Worm (Caenorhabditis elegans): Measurements from ENCODE around the gene hyl-2.

The hyl-2 gene

DNA sequence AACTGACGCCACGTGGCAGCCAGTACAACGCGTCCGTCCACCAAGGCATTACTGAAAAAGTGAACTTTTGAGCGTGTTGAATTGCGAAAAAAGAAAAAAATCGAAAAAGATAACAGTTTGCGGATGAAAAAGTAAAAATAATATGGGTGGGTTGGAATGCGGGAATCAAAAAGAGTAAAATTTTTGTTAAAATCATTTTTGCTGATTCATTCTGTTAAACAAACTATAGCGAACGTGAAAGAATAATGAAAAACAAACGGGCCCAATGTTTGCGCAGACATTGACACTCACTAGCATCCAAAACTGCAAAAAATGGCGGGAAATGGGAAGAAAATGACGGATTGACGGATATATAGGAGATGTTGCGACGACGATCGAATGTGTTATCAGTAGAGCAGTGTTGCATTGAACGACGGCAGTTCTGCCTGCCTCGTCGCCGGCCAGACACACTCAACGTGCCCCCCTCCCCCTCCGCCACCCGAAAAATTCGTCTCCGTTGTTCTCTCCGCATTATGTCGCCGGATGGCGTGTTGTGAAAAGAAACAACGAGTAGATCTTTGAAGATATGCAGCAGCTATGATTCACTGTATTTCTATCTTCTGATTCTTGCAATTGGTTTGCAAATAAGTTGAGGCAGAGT, at the start of gene hyl-2 (continued):
- TF ChIP-seq hif-1 (tag; optimal IDR thresholded peaks at IDR 0.05) (no peak), mxl-3 (GFP tag; optimal IDR thresholded peaks at IDR 0.05) (peak; percentile 93), aly-2 (tag; optimal IDR thresholded peaks at IDR 0.05) (no peak), fos-1 (tag; optimal IDR thresholded peaks at IDR 0.05) (no peak), mxl-2 (GFP tag; conservative IDR thresholded peaks at IDR 0.05) (no peak), daf-8 (GFP tag; IDR thresholded peaks at IDR 0.05) (no peak), lin-13 (GFP tag; optimal IDR thresholded peaks at IDR 0.05) (peak; percentile 7), nhr-6 (tag; optimal IDR thresholded peaks at IDR 0.05) (no peak), zfp-2 (tag; optimal IDR thresholded peaks at IDR 0.05) (no peak), ceh-20 (GFP tag; IDR thresholded peaks at IDR 0.05) (0 out of 2 replicates have a peak, but pooled peaks have one; percentile 33), lir-3 (tag; optimal IDR thresholded peaks at IDR 0.05) (no peak), zip-2 (tag; optimal IDR thresholded peaks at IDR 0.05) (no peak), Y105C5A.15 (GFP tag; IDR thresholded peaks at IDR 0.05) (no peak), ZK546.5 (tag; optimal IDR thresholded peaks at IDR 0.05) (no peak), set-16 (GFP tag; IDR thresholded peaks at IDR 0.05) (peak; percentile 51; the same call in 1 of the 2 replicates), saeg-2 (GFP tag; IDR thresholded peaks at IDR 0.05) (no peak), php-3 (GFP tag; IDR thresholded peaks at IDR 0.05) (no peak), T26A8.4 (GFP tag; IDR thresholded peaks at IDR 0.05) (no peak), attf-4 (tag; optimal IDR thresholded peaks at IDR 0.05) (no peak), mep-1 (tag; optimal IDR thresholded peaks at IDR 0.05) (peak; percentile 32), daf-16 (GFP tag; optimal IDR thresholded peaks at IDR 0.05) (no peak), daf-16 (tag; optimal IDR thresholded peaks at IDR 0.05) (no peak), zag-1 (tag; optimal IDR thresholded peaks at IDR 0.05) (no peak), lin-29 (GFP tag; IDR thresholded peaks at IDR 0.05) (no peak), nhr-102 (tag; optimal IDR thresholded peaks at IDR 0.05) (no peak), ceh-44 (GFP tag; IDR thresholded peaks at IDR 0.05) (no peak), mdt-29 (GFP tag; IDR thresholded peaks at IDR 0.05) (0 out of 2 replicates have a peak, but pooled peaks have one; percentile 38), ztf-7 (tag; optimal IDR thresholded peaks at IDR 0.05) (no peak), ctbp-1 (GFP tag; IDR thresholded peaks at IDR 0.05) (peak; percentile 55; the same call in 1 of the 2 replicates), nhr-41 (GFP tag; IDR thresholded peaks at IDR 0.05) (no peak), F10B5.3 (tag; optimal IDR thresholded peaks at IDR 0.05) (no peak), mes-2 (tag; optimal IDR thresholded peaks at IDR 0.05; ENCODE audit: poor library complexity, severe bottlenecking) (peak; percentile 50), lim-7 (GFP tag; IDR thresholded peaks at IDR 0.05) (0 out of 2 replicates have a peak, but pooled peaks have one; percentile 39), lin-39 (tag; optimal IDR thresholded peaks at IDR 0.05) (no peak), spr-1 (tag; optimal IDR thresholded peaks at IDR 0.05) (no peak), madf-9 (GFP tag; conservative IDR thresholded peaks at IDR 0.05) (no peak), zfp-3 (GFP tag; conservative IDR thresholded peaks at IDR 0.05) (no peak), spr-3 (GFP tag; optimal IDR thresholded peaks at IDR 0.05) (no peak), ztf-11 (tag; optimal IDR thresholded peaks at IDR 0.05) (no peak), nhr-48 (tag; optimal IDR thresholded peaks at IDR 0.05) (no peak), gei-8 (GFP tag; optimal IDR thresholded peaks at IDR 0.05) (no peak), ZK337.2 (GFP tag; IDR thresholded peaks at IDR 0.05) (no peak), lin-38 (GFP tag; IDR thresholded peaks at IDR 0.05) (peak; percentile 76), hlh-11 (tag; optimal IDR thresholded peaks at IDR 0.05) (no peak), lsy-2 (tag; optimal IDR thresholded peaks at IDR 0.05) (peak in 1 of 2 experiments; percentile 54), arid-1 (GFP tag; conservative IDR thresholded peaks at IDR 0.05) (no peak)

Measured in whole organism, L4 larva.